Fruit fly (Drosophila melanogaster): ENCODE data around the gene CG5151.
A peak's percentile ranks its signal among the peaks of the same experiment; 100 is the strongest.

CG5151 gene

dm6 chr3L:16149418-16150160 lies 14.9 kb downstream of the CG5151 start:
- TF ChIP-seq btn (GFP tag; optimal IDR thresholded peaks at IDR 0.05): no peak
- peak; percentile 31 for TF ChIP-seq sens (GFP tag)
- no peak for TF ChIP-seq Jarid2 (GFP tag; optimal IDR thresholded peaks at IDR 0.05)
- no peak for TF ChIP-seq Abd-B (GFP tag; optimal IDR thresholded peaks at IDR 0.05)
- TF ChIP-seq CoRest (tag; optimal IDR thresholded peaks at IDR 0.05): peak; percentile 30
- peak; percentile 5; the same call in 1 of the 2 replicates for TF ChIP-seq Adf1 (GFP tag; IDR thresholded peaks at IDR 0.05)
- TF ChIP-seq eyg (GFP tag; optimal IDR thresholded peaks at IDR 0.05): no peak
- TF ChIP-seq Lhr (GFP tag; optimal IDR thresholded peaks at IDR 0.05): no peak
- peak; percentile 11 for TF ChIP-seq caup (GFP tag; optimal IDR thresholded peaks at IDR 0.05; ENCODE audit: severe bottlenecking)
- TF ChIP-seq CG15696 (tag; optimal IDR thresholded peaks at IDR 0.05): no peak
- no peak for TF ChIP-seq YL-1 (GFP tag; optimal IDR thresholded peaks at IDR 0.05)
- peak; percentile 72 for TF ChIP-seq Ets65A (GFP tag)
- no peak for TF ChIP-seq ro (GFP tag; IDR thresholded peaks at IDR 0.05)
- peak; percentile 53 for TF ChIP-seq CG9437 (GFP tag; optimal IDR thresholded peaks at IDR 0.05)
- peak; percentile 63 for TF ChIP-seq CG15269 (tag; optimal IDR thresholded peaks at IDR 0.05)
- TF ChIP-seq CG7839 (tag; optimal IDR thresholded peaks at IDR 0.05): peak; percentile 70
- TF ChIP-seq amos (GFP tag; IDR thresholded peaks at IDR 0.05; ENCODE audit: partially characterized antibody): no peak
- peak; percentile 29 for TF ChIP-seq phol (tag; optimal IDR thresholded peaks at IDR 0.05)
- no peak for TF ChIP-seq CG10366 (GFP tag; IDR thresholded peaks at IDR 0.05)
- no peak for TF ChIP-seq Max (GFP tag; optimal IDR thresholded peaks at IDR 0.05)
- TF ChIP-seq Drgx (GFP tag; IDR thresholded peaks at IDR 0.05): no peak
- TF ChIP-seq Dref (GFP tag; IDR thresholded peaks at IDR 0.05): no peak
- peak; percentile 90 for TF ChIP-seq mirr (GFP tag; optimal IDR thresholded peaks at IDR 0.05)
- peak; percentile 8 to 35 for TF ChIP-seq dpn (GFP tag; optimal IDR thresholded peaks at IDR 0.05)
- no peak for TF ChIP-seq gcm2 (GFP tag; optimal IDR thresholded peaks at IDR 0.05)
- no peak for TF ChIP-seq sob (GFP tag; IDR thresholded peaks at IDR 0.05)
- TF ChIP-seq disco-r (GFP tag; optimal IDR thresholded peaks at IDR 0.05): peak; percentile 10
- no peak for TF ChIP-seq B-H1 (GFP tag; IDR thresholded peaks at IDR 0.05)
- TF ChIP-seq CG31441 (GFP tag; IDR thresholded peaks at IDR 0.05): no peak
- no peak for TF ChIP-seq CG17829 (tag; optimal IDR thresholded peaks at IDR 0.05)
- TF ChIP-seq CG6175 (GFP tag; IDR thresholded peaks at IDR 0.05): no peak
- TF ChIP-seq CG7556 (GFP tag; optimal IDR thresholded peaks at IDR 0.05): peak; percentile 52
- TF ChIP-seq pan (optimal IDR thresholded peaks at IDR 0.05): no peak
- peak in 1 of 2 experiments; percentile 26 for TF ChIP-seq pan (GFP tag; optimal IDR thresholded peaks at IDR 0.05 in 1 of 2, IDR thresholded peaks at IDR 0.05 in 1 of 2)
- peak; percentile 47 for TF ChIP-seq sqz (GFP tag; optimal IDR thresholded peaks at IDR 0.05)
- no peak for TF ChIP-seq CG8290 (GFP tag; optimal IDR thresholded peaks at IDR 0.05)
- TF ChIP-seq CG8290 (tag; optimal IDR thresholded peaks at IDR 0.05): peak in 1 of 2 experiments; percentile 32
- no peak for TF ChIP-seq Spps (tag; optimal IDR thresholded peaks at IDR 0.05)
- peak; percentile 98 for TF ChIP-seq D19B (GFP tag; optimal IDR thresholded peaks at IDR 0.05)
- peak; percentile 17 for TF ChIP-seq Antp (GFP tag; optimal IDR thresholded peaks at IDR 0.05)
- no peak for TF ChIP-seq CG16779 (GFP tag; IDR thresholded peaks at IDR 0.05)
- no peak for TF ChIP-seq HHEX (GFP tag; optimal IDR thresholded peaks at IDR 0.05)
- TF ChIP-seq BtbVII (GFP tag; optimal IDR thresholded peaks at IDR 0.05): peak; percentile 24
- TF ChIP-seq CG17186 (GFP tag; optimal IDR thresholded peaks at IDR 0.05): no peak
- 0 out of 2 replicates have a peak, but pooled peaks have one; percentile 11 for TF ChIP-seq gsb (GFP tag; IDR thresholded peaks at IDR 0.05)
- no peak for TF ChIP-seq vfl (GFP tag; optimal IDR thresholded peaks at IDR 0.05)
- TF ChIP-seq CG6791 (GFP tag; IDR thresholded peaks at IDR 0.05; ENCODE audit: partially characterized antibody): no peak
- peak; percentile 54 for TF ChIP-seq dmrt99B (tag; optimal IDR thresholded peaks at IDR 0.05)
- TF ChIP-seq CkIIα-i1 (GFP tag; IDR thresholded peaks at IDR 0.05): no peak
- TF ChIP-seq CG34224 (GFP tag; IDR thresholded peaks at IDR 0.05; ENCODE audit: partially characterized antibody): no peak
